Worm (Caenorhabditis elegans) whole organism, midembryonic: ENCODE measurements around the gene Y43F8C.23.

Source experiments
- T22C8.4 ChIP-seq: fragments of 200-800 bp; sonication (Bioruptor generic); IDR thresholded peaks from 2 replicates; pipeline ENCODE4 v1.3.6; 2022; ENCODE audit warnings: missing genetic modification characterization, missing compliant biosample characterization
- cog-1 ChIP-seq: sonication (generic microtip); optimal IDR thresholded peaks from 2 replicates; lab custom pipeline; 2016; ENCODE audit warnings: missing genetic modification characterization, missing compliant biosample characterization
- flt-1 ChIP-seq: fragments of 200-800 bp; sonication (Bioruptor generic); IDR thresholded peaks from 2 replicates; pipeline ENCODE4 v1.3.6; 2022; ENCODE audit warnings: missing genetic modification characterization, missing compliant biosample characterization
- klf-2 ChIP-seq: fragments of 200-800 bp; sonication (Bioruptor generic); conservative IDR thresholded peaks from 2 replicates; pipeline ENCODE4 v1.3.6; 2022; ENCODE audit warnings: missing genetic modification reagents, missing genetic modification characterization, missing compliant biosample characterization
- med-1 ChIP-seq: sonication (generic microtip); optimal IDR thresholded peaks from 2 replicates; lab custom pipeline; 2017; ENCODE audit warnings: missing genetic modification characterization, mild to moderate bottlenecking, missing compliant biosample characterization, antibody characterized with exemption, missing genetic modification reagents; ENCODE audit not compliant: insufficient read depth
- ref-1 ChIP-seq: fragments of 200-800 bp; sonication (Bioruptor generic); conservative IDR thresholded peaks from 2 replicates; pipeline ENCODE4 v1.3.6; 2022; ENCODE audit warnings: missing genetic modification reagents, missing genetic modification characterization, missing compliant biosample characterization
- tab-1 ChIP-seq: fragments of 200-800 bp; sonication (Bioruptor generic); IDR thresholded peaks from 2 replicates; pipeline ENCODE4 v1.3.6; 2022; ENCODE audit warnings: missing genetic modification characterization, missing compliant biosample characterization
- ztf-23 ChIP-seq: fragments of 200-800 bp; sonication (Bioruptor generic); IDR thresholded peaks from 2 replicates; pipeline ENCODE4 v1.3.6; 2022; ENCODE audit warnings: missing genetic modification reagents, missing genetic modification characterization, missing compliant biosample characterization
- ztf-29 ChIP-seq: fragments of 200-800 bp; sonication (Bioruptor generic); IDR thresholded peaks from 2 replicates; pipeline ENCODE4 v1.3.6; 2022; ENCODE audit warnings: missing genetic modification reagents, missing genetic modification characterization, missing compliant biosample characterization

The Y43F8C.23 gene

ce11 chrV:19743794-19744193, 32.2 kb upstream of the Y43F8C.23 start:
- TF ChIP-seq med-1: no peak
- TF ChIP-seq flt-1: no peak
- no peak for TF ChIP-seq ref-1
- no peak for TF ChIP-seq klf-2
- TF ChIP-seq tab-1: no peak
- TF ChIP-seq ztf-29 (GFP tag; lab: Robert Waterston, UW): no peak
- TF ChIP-seq ztf-23 (GFP tag; lab: Robert Waterston, UW): no peak
- TF ChIP-seq T22C8.4: no peak
- no peak for TF ChIP-seq cog-1

DNA sequence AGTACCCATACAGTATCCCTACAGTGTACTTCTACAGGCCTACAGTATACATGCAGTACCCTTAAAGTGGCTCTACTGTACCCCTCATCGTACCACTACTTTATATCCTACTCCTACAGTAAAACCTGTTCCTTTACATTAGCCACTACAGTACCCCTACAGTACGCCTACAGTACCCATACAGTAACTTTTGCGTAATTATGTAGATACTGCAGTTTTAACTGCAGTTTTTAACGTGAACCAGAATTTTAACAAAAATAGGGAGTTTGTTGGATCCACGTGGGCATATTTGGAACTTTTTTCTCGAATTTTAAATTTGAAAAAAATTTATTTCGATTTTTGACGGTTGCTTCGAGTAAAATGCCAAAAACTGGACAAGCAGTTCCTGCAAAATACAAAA, 31.8 kb upstream of the Y43F8C.23 start, which contains the start of gene W04E12.4:
Gene W04E12.4 (plus strand): TSS at position 301 of the 400 bp plus-strand sequence.
- no peak for TF ChIP-seq flt-1
- TF ChIP-seq T22C8.4: no peak
- no peak for TF ChIP-seq klf-2
- TF ChIP-seq tab-1: no peak
- no peak for TF ChIP-seq ref-1
- no peak for TF ChIP-seq ztf-29 (GFP tag; lab: Robert Waterston, UW)
- TF ChIP-seq ztf-23 (GFP tag; lab: Robert Waterston, UW): no peak
- no peak for TF ChIP-seq med-1
- TF ChIP-seq cog-1: no peak

- TF ChIP-seq ztf-23 (GFP tag; lab: Robert Waterston, UW) (no peak), T22C8.4 (no peak), ztf-29 (GFP tag; lab: Robert Waterston, UW) (no peak), ref-1 (no peak), tab-1 (no peak), klf-2 (no peak)
These were observed 30.1 kb upstream of the Y43F8C.23 start, which contains the start of gene W04E12.3 for ce11 chrV:19741651-19742050. Gene W04E12.3 (plus strand): TSS chrV:19741951.

- TF ChIP-seq ztf-23 (GFP tag; lab: Robert Waterston, UW): no peak
- TF ChIP-seq T22C8.4: peak; percentile 52; the same call in 1 of the 2 replicates
- TF ChIP-seq cog-1: no peak
- no peak for TF ChIP-seq ztf-29 (GFP tag; lab: Robert Waterston, UW)
These were observed 29.5 kb upstream of the Y43F8C.23 start, which contains the start of gene W04E12.2 for ce11 chrV:19741034-19741433. Gene W04E12.2 (minus strand): TSS chrV:19741134.

- TF ChIP-seq tab-1 (no peak), cog-1 (no peak), ztf-29 (GFP tag; lab: Robert Waterston, UW) (no peak), med-1 (no peak)
These were observed 26.6 kb upstream of the Y43F8C.23 start, which contains the start of gene fbxa-131 for ce11 chrV:19738117-19738516. Gene fbxa-131 (plus strand): TSS chrV:19738417.

DNA sequence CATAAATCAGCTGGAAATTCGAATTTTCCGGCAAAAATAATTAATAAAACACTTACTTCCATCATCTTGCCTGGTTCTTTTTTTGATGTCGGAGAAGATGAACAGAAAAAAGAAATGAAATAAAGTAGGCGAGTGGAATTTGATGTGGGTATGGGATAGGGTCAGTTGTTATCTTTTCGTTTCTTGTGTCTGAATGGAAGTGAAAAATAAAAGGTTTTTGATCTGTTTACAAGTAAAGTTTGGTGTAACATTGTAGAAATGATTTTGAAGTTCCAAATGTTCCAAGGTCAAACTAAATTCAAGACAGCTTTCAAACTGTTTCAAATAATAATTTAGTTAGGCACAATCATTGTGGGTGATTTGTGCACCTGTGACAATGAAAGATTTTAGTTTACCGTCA, 25.9 kb upstream of the Y43F8C.23 start, which contains the start of gene W04E12.7:
Gene W04E12.7 (minus strand): TSS at position 101 of the 400 bp plus-strand sequence.
- TF ChIP-seq flt-1 (no peak), ref-1 (no peak), ztf-23 (GFP tag; lab: Robert Waterston, UW) (no peak), cog-1 (no peak), klf-2 (no peak), med-1 (no peak), ztf-29 (GFP tag; lab: Robert Waterston, UW) (no peak), T22C8.4 (no peak), tab-1 (no peak)

DNA sequence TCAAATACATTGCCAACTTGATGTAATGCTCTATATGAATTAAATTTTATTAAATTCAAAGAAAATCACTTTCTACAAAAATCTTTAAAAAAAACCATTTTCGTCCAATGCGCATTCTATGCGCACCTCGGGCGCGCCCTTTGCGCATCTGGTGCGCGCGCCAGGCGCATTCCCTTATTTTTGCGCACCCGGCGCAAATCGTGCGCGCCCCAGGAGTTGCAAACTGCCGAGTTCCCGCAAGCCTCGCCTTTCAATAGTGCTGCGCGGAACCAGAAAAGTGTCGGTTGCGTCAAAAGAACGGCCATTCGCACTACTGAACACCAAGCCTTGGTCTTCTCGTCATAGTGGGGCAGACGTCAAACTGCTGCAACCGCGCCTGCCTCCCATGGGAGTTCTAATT, 22.2 kb upstream of the Y43F8C.23 start:
- TF ChIP-seq T22C8.4 (no peak), med-1 (no peak), klf-2 (no peak), ztf-29 (GFP tag; lab: Robert Waterston, UW) (no peak), flt-1 (no peak), tab-1 (no peak), ztf-23 (GFP tag; lab: Robert Waterston, UW) (no peak), ref-1 (no peak), cog-1 (no peak)

ce11 chrV:19730280-19730679, 18.7 kb upstream of the Y43F8C.23 start, which contains the start of gene Y116F11A.1:
Gene Y116F11A.1 (plus strand): TSS chrV:19730580.
- TF ChIP-seq med-1 (no peak), ztf-29 (GFP tag; lab: Robert Waterston, UW) (no peak), klf-2 (no peak), tab-1 (no peak), ref-1 (no peak), cog-1 (no peak), ztf-23 (GFP tag; lab: Robert Waterston, UW) (no peak), T22C8.4 (no peak), flt-1 (no peak)

DNA sequence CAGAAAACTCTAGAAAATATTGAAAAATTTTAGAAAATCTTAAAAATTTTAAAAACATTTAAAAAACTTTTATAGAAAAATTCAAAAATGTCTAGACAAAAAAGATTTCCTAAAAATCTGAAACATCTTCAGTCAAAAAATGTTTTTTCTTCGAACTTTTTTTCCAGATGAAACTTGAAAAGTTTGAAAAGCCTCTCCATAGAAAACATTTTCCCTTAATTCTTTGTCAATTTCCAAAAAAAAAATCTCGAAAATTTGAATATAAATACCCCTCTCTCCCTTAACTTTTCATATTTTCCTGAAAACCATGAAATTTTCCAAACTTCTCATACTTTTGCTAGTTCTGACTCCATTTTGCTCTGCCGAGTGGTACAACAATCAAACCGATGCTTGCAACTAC, 17.2 kb upstream of the Y43F8C.23 start, which contains the start of gene Y116F11A.3:
Gene Y116F11A.3 (plus strand): TSS at position 301 of the 400 bp plus-strand sequence.
- TF ChIP-seq flt-1 (no peak), ref-1 (no peak), klf-2 (no peak), med-1 (no peak), ztf-29 (GFP tag; lab: Robert Waterston, UW) (no peak), ztf-23 (GFP tag; lab: Robert Waterston, UW) (no peak), cog-1 (no peak), T22C8.4 (no peak), tab-1 (no peak)

DNA sequence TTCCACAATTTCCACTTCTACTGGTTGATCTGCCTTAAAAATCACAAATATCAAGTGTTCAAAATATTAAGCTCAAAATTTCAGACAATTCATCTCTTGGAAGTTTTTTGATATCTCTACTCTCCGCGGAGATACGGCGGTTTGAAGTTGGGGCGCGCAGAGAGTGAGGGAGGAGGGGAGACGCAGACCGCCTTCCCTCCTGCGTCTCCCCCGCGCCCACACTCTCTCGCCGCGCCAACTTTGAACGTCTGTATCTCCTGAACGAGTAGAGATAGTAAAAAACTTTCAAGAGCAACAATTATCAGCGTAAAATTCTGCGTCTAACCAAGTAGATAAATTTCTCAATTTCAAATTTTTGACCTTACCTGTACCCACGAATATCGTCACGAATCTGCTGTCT, 16.4 kb upstream of the Y43F8C.23 start:
- TF ChIP-seq ztf-29 (GFP tag; lab: Robert Waterston, UW): no peak
- TF ChIP-seq cog-1: no peak
- TF ChIP-seq ztf-23 (GFP tag; lab: Robert Waterston, UW): no peak
- no peak for TF ChIP-seq flt-1
- TF ChIP-seq klf-2: no peak
- no peak for TF ChIP-seq med-1
- no peak for TF ChIP-seq ref-1
- no peak for TF ChIP-seq tab-1
- no peak for TF ChIP-seq T22C8.4

DNA sequence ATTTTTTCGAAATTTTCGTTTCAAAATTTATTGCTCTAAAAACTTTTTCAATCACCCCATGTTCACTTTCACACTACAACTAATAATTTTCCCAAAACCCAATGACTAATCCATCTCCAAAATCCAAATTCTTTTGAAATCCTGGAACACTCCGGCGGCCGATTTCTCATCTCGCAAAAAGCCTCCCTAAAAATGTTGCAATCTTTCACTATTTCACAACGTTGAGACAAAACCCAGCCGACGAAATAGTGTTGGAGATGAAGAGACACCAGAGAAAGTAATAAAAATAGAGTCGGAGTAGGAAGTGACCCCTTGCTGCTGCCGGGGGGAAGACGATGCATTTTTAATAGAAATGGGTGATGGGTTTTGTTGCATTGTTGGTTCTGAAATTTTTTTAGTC, 13.0 kb upstream of the Y43F8C.23 start:
- TF ChIP-seq tab-1: no peak
- no peak for TF ChIP-seq ztf-29 (GFP tag; lab: Robert Waterston, UW)
- no peak for TF ChIP-seq flt-1
- no peak for TF ChIP-seq med-1
- no peak for TF ChIP-seq klf-2
- no peak for TF ChIP-seq ztf-23 (GFP tag; lab: Robert Waterston, UW)
- TF ChIP-seq cog-1: no peak
- no peak for TF ChIP-seq T22C8.4
- TF ChIP-seq ref-1: no peak

- TF ChIP-seq ztf-23 (GFP tag; lab: Robert Waterston, UW) (peak; percentile 86), T22C8.4 (peak; percentile 72), ztf-29 (GFP tag; lab: Robert Waterston, UW) (peak; percentile 64; the same call in 1 of the 2 replicates), flt-1 (peak; percentile 93), cog-1 (no peak), tab-1 (peak; percentile 85), ref-1 (peak; percentile 52; the same call in 1 of the 2 replicates), med-1 (peak; percentile 42), klf-2 (0 out of 2 replicates have a peak, but pooled peaks have one; percentile 32)
These were observed 11.3 kb upstream of the Y43F8C.23 start for ce11 chrV:19722881-19723280.
